Fruit fly (Drosophila melanogaster) S2 (cell line): Measurements from ENCODE around the gene Gmap.

ENCODE experiments used
- CG8478 ChIP-seq: fragments of >200 bp; optimal IDR thresholded peaks from 2 replicates; lab custom pipeline; 2018
- CTCF ChIP-seq, 2 experiments: fragments of >200 bp; optimal IDR thresholded peaks; 2 replicates each; lab custom pipeline; 2018

- TF ChIP-seq CTCF (optimal IDR thresholded peaks at IDR 0.05; lab: Kevin White, UChicago) = no peak
- no peak for TF ChIP-seq CG8478
Measured at dm6 chrX:15511399-15511798, 24.7 kb downstream of the Gmap start.
